Fruit fly (Drosophila melanogaster): ENCODE measurements around the gene CG18094.

CG18094 gene

DNA sequence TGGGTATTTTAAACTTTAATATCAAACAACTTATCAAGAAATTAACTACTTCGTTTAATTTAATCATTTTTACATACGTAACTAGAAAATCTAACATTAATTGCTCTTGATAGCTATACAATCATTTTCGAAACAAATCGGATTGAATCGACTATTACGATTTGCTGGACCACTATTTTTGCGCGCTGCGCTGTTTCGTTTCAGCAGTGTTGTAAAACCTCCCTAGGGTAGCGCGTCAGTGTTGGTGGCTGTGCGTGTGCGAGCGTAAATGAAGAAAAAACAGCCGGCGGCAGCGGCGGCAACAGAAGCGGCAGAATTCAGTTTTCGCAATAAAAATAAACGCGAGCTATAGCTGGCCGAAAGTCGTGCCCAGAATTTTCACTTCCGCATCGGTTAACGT, 43.2 kb downstream of the CG18094 start, which contains the start of gene CG33116 (continued):
- TF ChIP-seq dimm (GFP tag; IDR thresholded peaks at IDR 0.05) (peak; percentile 37; the same call in 1 of the 2 replicates), CG6854 (GFP tag; optimal IDR thresholded peaks at IDR 0.05) (peak; percentile 41), sc (optimal IDR thresholded peaks at IDR 0.05) (no peak), sc (GFP tag; optimal IDR thresholded peaks at IDR 0.05) (peak; percentile 55), CG2199 (GFP tag; IDR thresholded peaks at IDR 0.05) (peak; percentile 89; the same call in 2 of the 3 replicates), Hmr (GFP tag; optimal IDR thresholded peaks at IDR 0.05) (peak; percentile 88), sug (tag; optimal IDR thresholded peaks at IDR 0.05) (peak; percentile 60), CG30403 (GFP tag; optimal IDR thresholded peaks at IDR 0.05) (peak; percentile 87), Blimp-1 (GFP tag; optimal IDR thresholded peaks at IDR 0.05) (peak; percentile 72), zen2 (GFP tag; IDR thresholded peaks at IDR 0.05; ENCODE audit: partially characterized antibody) (no peak), Opbp (GFP tag; IDR thresholded peaks at IDR 0.05; ENCODE audit: partially characterized antibody) (peak; percentile 65; the same call in 2 of the 3 replicates), Hr39 (optimal IDR thresholded peaks at IDR 0.05) (peak; percentile 68), nerfin-1 (tag; optimal IDR thresholded peaks at IDR 0.05) (peak; percentile 80), schlank (tag; optimal IDR thresholded peaks at IDR 0.05) (peak; percentile 69), mirr (GFP tag; optimal IDR thresholded peaks at IDR 0.05) (peak; percentile 34), danr (GFP tag; IDR thresholded peaks at IDR 0.05) (peak; percentile 31; the same call in 1 of the 2 replicates), HHEX (GFP tag; optimal IDR thresholded peaks at IDR 0.05) (peak; percentile 79), CG9817 (tag; optimal IDR thresholded peaks at IDR 0.05) (peak; percentile 65), rib (GFP tag; IDR thresholded peaks at IDR 0.05) (peak; percentile 78), CG9215 (GFP tag; IDR thresholded peaks at IDR 0.05) (peak; percentile 51; the same call in 1 of the 2 replicates), br (optimal IDR thresholded peaks at IDR 0.05) (no peak), CG11560 (tag; IDR thresholded peaks at IDR 0.05) (peak; percentile 42; the same call in 1 of the 3 replicates), unc-4 (GFP tag; IDR thresholded peaks at IDR 0.05; ENCODE audit: partially characterized antibody) (no peak), NC2β (GFP tag; optimal IDR thresholded peaks at IDR 0.05) (peak; percentile 84), bab2 (GFP tag; optimal IDR thresholded peaks at IDR 0.05) (peak; percentile 81), CG34224 (GFP tag; IDR thresholded peaks at IDR 0.05; ENCODE audit: partially characterized antibody) (peak; percentile 47), Pdp1 (GFP tag; optimal IDR thresholded peaks at IDR 0.05) (peak; percentile 77 to 80), Oli (tag; optimal IDR thresholded peaks at IDR 0.05) (peak; percentile 84), pnt (GFP tag; optimal IDR thresholded peaks at IDR 0.05) (peak; percentile 63), sim (GFP tag; IDR thresholded peaks at IDR 0.05) (0 out of 2 replicates have a peak, but pooled peaks have one; percentile 52), CG10462 (GFP tag; optimal IDR thresholded peaks at IDR 0.05) (peak; percentile 56), ara (GFP tag; IDR thresholded peaks at IDR 0.05) (peak; percentile 63; the same call in 1 of the 2 replicates), CG11398 (GFP tag; optimal IDR thresholded peaks at IDR 0.05) (peak; percentile 60), knrl (GFP tag; IDR thresholded peaks at IDR 0.05; ENCODE audit: partially characterized antibody) (0 out of 3 replicates have a peak, but pooled peaks have one; percentile 34), Hr3 (GFP tag; optimal IDR thresholded peaks at IDR 0.05) (peak; percentile 82), Nf-YA (GFP tag; IDR thresholded peaks at IDR 0.05) (no peak; the same call in 1 of the 2 replicates), CG11504 (tag; optimal IDR thresholded peaks at IDR 0.05) (peak; percentile 84), CG7987 (GFP tag; optimal IDR thresholded peaks at IDR 0.05) (peak; percentile 73), nmo (GFP tag; optimal IDR thresholded peaks at IDR 0.05) (peak; percentile 83), CG6654 (GFP tag; optimal IDR thresholded peaks at IDR 0.05) (peak; percentile 50), gt (GFP tag; IDR thresholded peaks at IDR 0.05) (no peak), CG10431 (GFP tag; optimal IDR thresholded peaks at IDR 0.05) (peak; percentile 45), gce (GFP tag; IDR thresholded peaks at IDR 0.05) (peak; percentile 27; the same call in 1 of the 3 replicates), Fer1 (GFP tag; optimal IDR thresholded peaks at IDR 0.05) (peak; percentile 83), Oaz (GFP tag; IDR thresholded peaks at IDR 0.05) (peak; percentile 56; the same call in 1 of the 2 replicates), CG16815 (GFP tag; optimal IDR thresholded peaks at IDR 0.05) (peak; percentile 61), CG10147 (GFP tag; optimal IDR thresholded peaks at IDR 0.05) (peak; percentile 45), Doc2 (GFP tag; IDR thresholded peaks at IDR 0.05) (no peak), otp (GFP tag; IDR thresholded peaks at IDR 0.05) (peak; percentile 43; the same call in 2 of the 3 replicates), CG14050 (GFP tag; IDR thresholded peaks at IDR 0.05) (peak; percentile 51)
